Worm (Caenorhabditis elegans) whole organism, young adult: ENCODE measurements around the gene F40G9.17.

Experiments
- K11D2.4 ChIP-seq: fragments of 200-800 bp; sonication (Bioruptor generic); IDR thresholded peaks from 2 replicates; pipeline ENCODE4 v1.3.6; 2022; ENCODE audit warnings: missing genetic modification reagents, missing genetic modification characterization, missing compliant biosample characterization
- K12H6.12 ChIP-seq: fragments of 200-800 bp; sonication (Bioruptor generic); optimal IDR thresholded peaks from 2 replicates; lab custom pipeline; 2018; ENCODE audit warnings: mild to moderate bottlenecking, missing genetic modification characterization, missing compliant biosample characterization
- atf-7 ChIP-seq: sonication (generic microtip); optimal IDR thresholded peaks from 2 replicates; lab custom pipeline; 2017; ENCODE audit warnings: mild to moderate bottlenecking, missing genetic modification characterization, missing compliant biosample characterization
- attf-6 ChIP-seq: fragments of 200-800 bp; sonication (Bioruptor generic); IDR thresholded peaks from 2 replicates; pipeline ENCODE4 v1.3.6; 2022; ENCODE audit warnings: missing genetic modification reagents, missing genetic modification characterization, missing compliant biosample characterization
- ceh-91 ChIP-seq: fragments of 200-800 bp; sonication (Bioruptor generic); IDR thresholded peaks from 2 replicates; pipeline ENCODE4 v1.3.6; 2022; ENCODE audit warnings: missing genetic modification reagents, missing genetic modification characterization, missing compliant biosample characterization
- ekl-4 ChIP-seq: fragments of 200-800 bp; sonication (Bioruptor generic); IDR thresholded peaks from 2 replicates; pipeline ENCODE4 v1.3.6; 2022; ENCODE audit warnings: missing genetic modification reagents, missing genetic modification characterization, missing compliant biosample characterization

- no peak for TF ChIP-seq atf-7
- TF ChIP-seq K12H6.12 = no peak
- TF ChIP-seq ceh-91 (GFP tag; lab: Robert Waterston, UW) = no peak
- TF ChIP-seq attf-6 (GFP tag; lab: Robert Waterston, UW) = no peak
- no peak for TF ChIP-seq ekl-4 (GFP tag; lab: Robert Waterston, UW)
- TF ChIP-seq K11D2.4 = no peak
Observed at ce11 chrIII:203953-204352, 9.7 kb downstream of the F40G9.17 start.
